Fruit fly (Drosophila melanogaster) whole organism, wandering third instar larva: ENCODE measurements around the gene CG7953.

Source experiments
- Abd-B ChIP-seq: fragments of >200 bp; optimal IDR thresholded peaks from 2 replicates; lab custom pipeline; 2017; ENCODE audit warnings: missing biosample characterization, missing genetic modification characterization
- CG32264 ChIP-seq: fragments of 200-800 bp; sonication (Bioruptor generic); optimal IDR thresholded peaks from 2 replicates; lab custom pipeline; 2016; ENCODE audit warnings: missing biosample characterization, missing genetic modification characterization
- CG9705 ChIP-seq: fragments of 200-800 bp; sonication (Bioruptor generic); optimal IDR thresholded peaks from 2 replicates; lab custom pipeline; 2018; ENCODE audit warnings: missing biosample characterization, mild to moderate bottlenecking, missing genetic modification characterization
- CrebA ChIP-seq: fragments of 200-800 bp; sonication (Bioruptor generic); optimal IDR thresholded peaks from 2 replicates; lab custom pipeline; 2016; ENCODE audit warnings: missing biosample characterization, mild to moderate bottlenecking, missing genetic modification characterization, borderline replicate concordance
- Dfd ChIP-seq: fragments of >200 bp; optimal IDR thresholded peaks from 2 replicates; lab custom pipeline; 2017; ENCODE audit warnings: missing biosample characterization, missing genetic modification characterization
- Dif ChIP-seq: fragments of 200-275, 200-300 bp; sonication (Bioruptor generic); optimal IDR thresholded peaks from 2 replicates; lab custom pipeline; 2018; ENCODE audit warnings: missing biosample characterization, missing genetic modification characterization; ENCODE audit not compliant: partially characterized antibody
- GATAd ChIP-seq: sonication (Bioruptor generic); optimal IDR thresholded peaks from 2 replicates; lab custom pipeline; 2016; ENCODE audit warnings: missing biosample characterization, missing genetic modification characterization
- HLH106 ChIP-seq: fragments of 200-800 bp; optimal IDR thresholded peaks from 3 replicates; lab custom pipeline; 2019; ENCODE audit warnings: missing biosample characterization, mild to moderate bottlenecking, missing genetic modification characterization, moderate library complexity
- Hnf4 ChIP-seq: fragments of 200-800 bp; sonication (Bioruptor generic); optimal IDR thresholded peaks from 2 replicates; lab custom pipeline; 2016; ENCODE audit warnings: missing biosample characterization, mild to moderate bottlenecking, missing genetic modification characterization
- Hr78 ChIP-seq: fragments of >200 bp; optimal IDR thresholded peaks from 2 replicates; lab custom pipeline; 2017; ENCODE audit warnings: missing biosample characterization, missing genetic modification characterization
- Hr83 ChIP-seq: fragments of 200-300 bp; sonication (Bioruptor generic); optimal IDR thresholded peaks from 2 replicates; lab custom pipeline; 2016; ENCODE audit warnings: missing biosample characterization, mild to moderate bottlenecking, missing genetic modification characterization, moderate library complexity; ENCODE audit not compliant: poor library complexity, severe bottlenecking
- Jra ChIP-seq: sonication (Bioruptor generic); optimal IDR thresholded peaks from 2 replicates; lab custom pipeline; 2016; ENCODE audit warnings: missing biosample characterization, missing genetic modification characterization
- Mio ChIP-seq: sonication (Bioruptor generic); optimal IDR thresholded peaks from 2 replicates; lab custom pipeline; 2016; ENCODE audit warnings: missing biosample characterization, missing genetic modification characterization
- Myc ChIP-seq: fragments of >200 bp; optimal IDR thresholded peaks from 2 replicates; lab custom pipeline; 2017
- N ChIP-seq: fragments of >200 bp; optimal IDR thresholded peaks from 2 replicates; lab custom pipeline; 2018; ENCODE audit warnings: missing biosample characterization, missing external identifiers, missing genetic modification characterization
- OdsH ChIP-seq: fragments of 200-800 bp; sonication (Bioruptor generic); optimal IDR thresholded peaks from 2 replicates; lab custom pipeline; 2016; ENCODE audit warnings: missing biosample characterization, mild to moderate bottlenecking, missing genetic modification characterization
- Rel ChIP-seq, 2 experiments: fragments of 200-800 bp; sonication (Bioruptor generic) in 1 of 2; optimal IDR thresholded peaks; 2 replicates in 1 of 2; 3 replicates in 1 of 2; lab custom pipeline; 2016 to 2019; ENCODE audit warnings: mild to moderate bottlenecking in 2 of 2, missing biosample characterization in 2 of 2, missing genetic modification characterization in 2 of 2, moderate library complexity in 1 of 2
- Sp1 ChIP-seq: fragments of 200-800 bp; sonication (Bioruptor generic); optimal IDR thresholded peaks from 3 replicates; lab custom pipeline; 2019; ENCODE audit warnings: missing biosample characterization, mild to moderate bottlenecking, missing genetic modification characterization, moderate library complexity
- Vsx2 ChIP-seq: fragments of 200-300, 225-300 bp; sonication (Bioruptor generic); optimal IDR thresholded peaks from 2 replicates; lab custom pipeline; 2018; ENCODE audit warnings: missing biosample characterization, missing genetic modification characterization; ENCODE audit not compliant: partially characterized antibody
- br ChIP-seq: fragments of 200-800 bp; sonication (Bioruptor generic); optimal IDR thresholded peaks from 2 replicates; lab custom pipeline; 2016; ENCODE audit warnings: missing biosample characterization, missing genetic modification characterization
- brk ChIP-seq: fragments of 200-800 bp; sonication (Bioruptor generic); optimal IDR thresholded peaks from 2 replicates; lab custom pipeline; 2016; ENCODE audit warnings: missing biosample characterization, mild to moderate bottlenecking, missing genetic modification characterization
- dl ChIP-seq, 2 experiments: fragments of 175-275, 200-275 bp in 1 of 2; fragments of 200-275 bp in 1 of 2; sonication (Bioruptor generic); optimal IDR thresholded peaks; lab custom pipeline; 2018; ENCODE audit warnings: mild to moderate bottlenecking in 2 of 2, missing biosample characterization in 2 of 2, missing genetic modification characterization in 2 of 2, moderate library complexity in 2 of 2; ENCODE audit not compliant: partially characterized antibody in 2 of 2, insufficient read depth in 1 of 2
- dmrt93B ChIP-seq: fragments of 200-800 bp; sonication (Bioruptor generic); optimal IDR thresholded peaks from 2 replicates; lab custom pipeline; 2018; ENCODE audit warnings: missing biosample characterization, mild to moderate bottlenecking, missing genetic modification characterization
- dsf ChIP-seq: sonication (Bioruptor generic); optimal IDR thresholded peaks from 2 replicates; lab custom pipeline; 2016; ENCODE audit warnings: missing biosample characterization, missing genetic modification characterization, borderline replicate concordance
- ey ChIP-seq: fragments of 200-800 bp; sonication (Bioruptor generic); optimal IDR thresholded peaks from 2 replicates; lab custom pipeline; 2016; ENCODE audit warnings: missing biosample characterization, missing genetic modification characterization
- foxo ChIP-seq, 2 experiments: fragments of 200-800 bp; sonication (Bioruptor generic); optimal IDR thresholded peaks; 2 replicates in 1 of 2; 3 replicates in 1 of 2; lab custom pipeline; 2016 to 2017; ENCODE audit warnings: missing biosample characterization in 2 of 2, missing genetic modification characterization in 2 of 2
- fru ChIP-seq: fragments of 200-800 bp; sonication (Bioruptor generic); optimal IDR thresholded peaks from 3 replicates; lab custom pipeline; 2016; ENCODE audit warnings: missing biosample characterization, mild to moderate bottlenecking, missing genetic modification characterization
- h ChIP-seq: fragments of 200-800 bp; sonication (Bioruptor generic); optimal IDR thresholded peaks from 3 replicates; lab custom pipeline; 2016; ENCODE audit warnings: missing biosample characterization, mild to moderate bottlenecking, missing genetic modification characterization
- jim ChIP-seq: fragments of 175-275, 200-325 bp; sonication (Bioruptor generic); optimal IDR thresholded peaks from 2 replicates; lab custom pipeline; 2016; ENCODE audit warnings: missing biosample characterization, mild to moderate bottlenecking, missing genetic modification characterization
- lola ChIP-seq: fragments of >200 bp; optimal IDR thresholded peaks from 2 replicates; lab custom pipeline; 2017; ENCODE audit warnings: missing biosample characterization, missing genetic modification characterization
- pan ChIP-seq: fragments of >200 bp; optimal IDR thresholded peaks from 2 replicates; lab custom pipeline; 2017
- psq ChIP-seq: fragments of 200-800 bp; sonication (Bioruptor generic); optimal IDR thresholded peaks from 3 replicates; lab custom pipeline; 2017; ENCODE audit warnings: missing biosample characterization, mild to moderate bottlenecking, missing genetic modification characterization, moderate library complexity
- rgr ChIP-seq: fragments of 200-800 bp; sonication (Bioruptor generic); optimal IDR thresholded peaks from 3 replicates; lab custom pipeline; 2016; ENCODE audit warnings: missing biosample characterization, mild to moderate bottlenecking, missing genetic modification characterization
- sage ChIP-seq: fragments of 200-800 bp; sonication (Bioruptor generic); optimal IDR thresholded peaks from 2 replicates; lab custom pipeline; 2016; ENCODE audit warnings: missing biosample characterization, mild to moderate bottlenecking, missing genetic modification characterization
- sv ChIP-seq: fragments of 200-800 bp; sonication (Bioruptor generic); optimal IDR thresholded peaks from 3 replicates; lab custom pipeline; 2016; ENCODE audit warnings: missing biosample characterization, missing genetic modification characterization
- tai ChIP-seq: sonication (Bioruptor generic); optimal IDR thresholded peaks from 2 replicates; lab custom pipeline; 2016; ENCODE audit warnings: missing biosample characterization, missing genetic modification characterization
- usp ChIP-seq: fragments of >200 bp; optimal IDR thresholded peaks from 2 replicates; lab custom pipeline; 2017; ENCODE audit warnings: missing biosample characterization, missing genetic modification characterization
- woc ChIP-seq: sonication (Bioruptor generic); optimal IDR thresholded peaks from 2 replicates; lab custom pipeline; 2016; ENCODE audit warnings: missing biosample characterization, mild to moderate bottlenecking, missing genetic modification characterization

The CG7953 gene

DNA sequence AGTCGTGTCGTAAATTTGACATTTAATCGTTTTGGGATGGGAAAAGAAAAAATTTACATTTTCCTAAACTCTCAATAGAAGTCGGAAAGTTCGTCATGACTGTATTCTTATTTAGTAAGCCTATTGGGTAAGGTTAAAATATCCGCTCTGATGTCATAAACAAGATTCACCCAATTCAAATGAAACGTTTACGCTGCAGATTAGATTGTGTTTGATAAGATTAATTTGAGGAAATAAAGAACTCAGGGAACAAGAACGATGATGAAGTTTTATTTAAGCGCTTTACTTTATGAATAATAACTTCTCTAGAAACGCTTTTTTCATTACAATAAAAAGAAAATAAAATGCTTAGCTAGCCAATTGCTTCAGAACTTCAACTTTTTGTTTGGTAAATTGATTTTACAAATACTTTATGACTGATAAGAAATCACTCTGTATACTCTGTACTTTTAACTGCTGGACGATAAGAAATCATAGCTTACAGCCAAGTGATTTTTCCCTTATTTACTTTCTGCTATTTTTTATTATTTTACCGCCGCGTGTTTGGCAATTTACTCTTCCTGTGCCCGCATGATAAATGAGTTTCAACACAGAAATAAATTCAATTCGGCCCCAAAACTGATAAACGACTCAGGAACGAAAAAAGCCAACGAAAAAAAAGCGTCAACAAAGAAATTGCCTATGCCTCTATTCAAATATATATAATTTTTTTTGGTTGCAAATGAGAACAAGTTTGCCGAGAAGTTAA lies 38.8 kb downstream of the CG7953 start:
- no peak for TF ChIP-seq OdsH (GFP tag; lab: Kevin White, UChicago)
- TF ChIP-seq usp (GFP tag; lab: Kevin White, UChicago), result no peak
- no peak for TF ChIP-seq h
- no peak for TF ChIP-seq Hr78 (GFP tag; lab: Kevin White, UChicago)
- TF ChIP-seq dsf (GFP tag; lab: Kevin White, UChicago), result no peak
- no peak for TF ChIP-seq rgr (GFP tag; lab: Kevin White, UChicago)
- no peak for TF ChIP-seq N (GFP tag; lab: Kevin White, UChicago)
- TF ChIP-seq Jra (GFP tag; lab: Kevin White, UChicago), result no peak
- TF ChIP-seq ey (GFP tag; lab: Kevin White, UChicago), result no peak
- peak; percentile 16 for TF ChIP-seq br
- no peak for TF ChIP-seq pan
- TF ChIP-seq Mio (GFP tag; lab: Kevin White, UChicago), result no peak
- peak; percentile 4 for TF ChIP-seq Sp1 (GFP tag; lab: Kevin White, UChicago)
- no peak for TF ChIP-seq HLH106 (tag; lab: Kevin White, UChicago)
- TF ChIP-seq Rel (GFP tag; optimal IDR thresholded peaks at IDR 0.05; lab: Kevin White, UChicago), result no peak
- TF ChIP-seq Rel (tag; optimal IDR thresholded peaks at IDR 0.05; lab: Kevin White, UChicago), result peak; percentile 2
- no peak for TF ChIP-seq CrebA
- TF ChIP-seq fru (GFP tag; lab: Kevin White, UChicago), result peak; percentile 22
- TF ChIP-seq, all 38 proteins: peak for 4

dm6 chr2L:13889934-13890333 lies 42.2 kb downstream of the CG7953 start:
- no peak for TF ChIP-seq Dif (GFP tag; lab: Kevin White, UChicago)
- TF ChIP-seq fru (GFP tag; lab: Kevin White, UChicago), result no peak
- TF ChIP-seq, all 38 proteins: peak for 0

DNA sequence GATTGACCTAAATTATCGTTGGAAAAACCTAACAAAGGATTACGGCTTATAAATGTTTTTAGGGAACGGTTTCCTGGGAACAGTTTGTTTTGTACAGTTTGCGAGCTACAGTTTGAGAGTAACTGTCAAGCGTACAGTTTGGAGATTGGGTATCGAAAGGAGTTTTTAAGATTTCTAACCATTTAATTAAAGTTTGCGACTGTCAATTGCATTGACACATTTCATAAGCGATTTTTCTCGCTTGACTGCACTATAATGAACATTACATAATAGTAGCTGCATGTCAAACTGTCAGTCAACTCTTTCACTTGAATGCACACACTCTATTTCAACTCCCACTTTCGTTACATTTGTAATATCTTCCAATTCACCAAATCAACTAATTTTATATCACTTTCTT lies 45.1 kb downstream of the CG7953 start:
- TF ChIP-seq usp (GFP tag; lab: Kevin White, UChicago), result no peak
- TF ChIP-seq br, result no peak
- peak; percentile 66 for TF ChIP-seq Myc (lab: Kevin White, UChicago)
- no peak for TF ChIP-seq pan
- TF ChIP-seq jim (GFP tag; lab: Kevin White, UChicago), result no peak
- no peak for TF ChIP-seq rgr (GFP tag; lab: Kevin White, UChicago)
- TF ChIP-seq fru (GFP tag; lab: Kevin White, UChicago), result no peak
- TF ChIP-seq Vsx2, result no peak

DNA sequence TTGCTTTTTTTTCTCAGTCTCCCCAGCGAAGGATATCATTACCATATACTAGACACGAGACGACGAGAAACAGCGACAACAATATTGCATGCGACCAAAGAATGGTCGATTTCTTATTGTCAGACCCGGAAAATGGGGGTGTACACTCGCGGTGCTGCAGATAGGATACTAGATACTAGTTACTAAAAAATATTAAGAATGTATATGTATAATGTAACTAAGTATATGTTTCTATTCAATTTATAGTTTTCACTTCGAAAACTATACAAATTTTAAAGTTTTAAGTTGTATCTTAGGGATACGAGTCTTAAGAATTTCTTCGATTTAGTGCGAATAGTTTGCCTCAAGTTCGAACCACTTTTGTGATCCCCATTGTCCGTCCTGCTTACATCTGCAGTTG lies 45.7 kb downstream of the CG7953 start:
- peak; percentile 28 for TF ChIP-seq OdsH (GFP tag; lab: Kevin White, UChicago)
- no peak for TF ChIP-seq Hr78 (GFP tag; lab: Kevin White, UChicago)
- no peak for TF ChIP-seq Jra (GFP tag; lab: Kevin White, UChicago)
- TF ChIP-seq HLH106 (tag; lab: Kevin White, UChicago), result peak; percentile 55
- TF ChIP-seq ey (GFP tag; lab: Kevin White, UChicago), result peak; percentile 32
- TF ChIP-seq sage (GFP tag; lab: Kevin White, UChicago), result no peak
- no peak for TF ChIP-seq Mio (GFP tag; lab: Kevin White, UChicago)
- no peak for TF ChIP-seq Myc (lab: Kevin White, UChicago)
- TF ChIP-seq psq (GFP tag; lab: Kevin White, UChicago), result peak; percentile 25
- no peak for TF ChIP-seq Abd-B (GFP tag; lab: Kevin White, UChicago)
- no peak for TF ChIP-seq dsf (GFP tag; lab: Kevin White, UChicago)
- TF ChIP-seq sv (GFP tag; lab: Kevin White, UChicago), result no peak
- no peak for TF ChIP-seq Vsx2
- TF ChIP-seq woc (GFP tag; lab: Kevin White, UChicago), result no peak
- TF ChIP-seq Hr83 (GFP tag; lab: Kevin White, UChicago), result no peak
- no peak for TF ChIP-seq Dif (GFP tag; lab: Kevin White, UChicago)
- TF ChIP-seq brk (GFP tag; lab: Kevin White, UChicago), result no peak
- TF ChIP-seq fru (GFP tag; lab: Kevin White, UChicago), result peak; percentile 24
- no peak for TF ChIP-seq pan
- peak; percentile 31 for TF ChIP-seq h
- TF ChIP-seq Rel (GFP tag; optimal IDR thresholded peaks at IDR 0.05; lab: Kevin White, UChicago), result no peak
- TF ChIP-seq Rel (tag; optimal IDR thresholded peaks at IDR 0.05; lab: Kevin White, UChicago), result no peak
- TF ChIP-seq N (GFP tag; lab: Kevin White, UChicago), result no peak
- TF ChIP-seq br, result no peak
- TF ChIP-seq CG9705 (GFP tag; lab: Kevin White, UChicago), result no peak
- no peak for TF ChIP-seq rgr (GFP tag; lab: Kevin White, UChicago)
- no peak for TF ChIP-seq usp (GFP tag; lab: Kevin White, UChicago)
- no peak for TF ChIP-seq lola
- peak; percentile 44 for TF ChIP-seq Sp1 (GFP tag; lab: Kevin White, UChicago)
- TF ChIP-seq tai (GFP tag; lab: Kevin White, UChicago), result no peak
- TF ChIP-seq dmrt93B (GFP tag; lab: Kevin White, UChicago), result no peak
- no peak for TF ChIP-seq CrebA
- no peak for TF ChIP-seq Dfd (GFP tag; lab: Kevin White, UChicago)
- no peak for TF ChIP-seq GATAd (GFP tag; lab: Kevin White, UChicago)
- TF ChIP-seq jim (GFP tag; lab: Kevin White, UChicago), result no peak
- peak in 1 of 2 experiments; percentile 49 for TF ChIP-seq foxo (GFP tag; optimal IDR thresholded peaks at IDR 0.05; lab: Kevin White, UChicago)
- TF ChIP-seq Hnf4, result no peak
- TF ChIP-seq CG32264 (GFP tag; lab: Kevin White, UChicago), result no peak
- TF ChIP-seq dl (GFP tag; optimal IDR thresholded peaks at IDR 0.05; lab: Kevin White, UChicago; ENCODE audit: insufficient read depth in 1 of 2, partially characterized antibody in 2 of 2), result no peak
